Fruit fly (Drosophila melanogaster): ENCODE results near the gene dbe.

Gene dbe

dm6 chr2L:867899-868605 is 1.6 kb downstream of the dbe start, which contains the start of gene aru:
Gene aru (minus strand): TSS chr2L:868354.
- peak; percentile 62; the same call in 1 of the 3 replicates for TF ChIP-seq CG6163 (GFP tag; IDR thresholded peaks at IDR 0.05)
- TF ChIP-seq CG6808 (GFP tag; optimal IDR thresholded peaks at IDR 0.05) = no peak
- no peak for TF ChIP-seq fd59A (GFP tag; optimal IDR thresholded peaks at IDR 0.05)
- TF ChIP-seq CG8632 (GFP tag; optimal IDR thresholded peaks at IDR 0.05) = peak; percentile 3
- TF ChIP-seq Eip93F (GFP tag; optimal IDR thresholded peaks at IDR 0.05) = no peak
- no peak for TF ChIP-seq CG31627 (GFP tag; optimal IDR thresholded peaks at IDR 0.05)
- no peak for TF ChIP-seq Hr39 (GFP tag; optimal IDR thresholded peaks at IDR 0.05)
- TF ChIP-seq salr (GFP tag; optimal IDR thresholded peaks at IDR 0.05) = peak in 1 of 2 experiments; percentile 9
- TF ChIP-seq CG6792 (GFP tag; optimal IDR thresholded peaks at IDR 0.05) = peak; percentile 1
- no peak for TF ChIP-seq Sox14 (GFP tag; optimal IDR thresholded peaks at IDR 0.05)
- no peak for TF ChIP-seq CG1621 (tag; optimal IDR thresholded peaks at IDR 0.05)
- TF ChIP-seq acj6 (GFP tag; optimal IDR thresholded peaks at IDR 0.05) = peak; percentile 33
- no peak for TF ChIP-seq Hr38 (GFP tag; optimal IDR thresholded peaks at IDR 0.05)
- TF ChIP-seq Ets96B (tag; optimal IDR thresholded peaks at IDR 0.05) = peak; percentile 22
- no peak for TF ChIP-seq CG34406 (GFP tag; optimal IDR thresholded peaks at IDR 0.05)
- TF ChIP-seq Met (GFP tag; optimal IDR thresholded peaks at IDR 0.05) = peak; percentile 41
- TF ChIP-seq CG11902 (GFP tag; optimal IDR thresholded peaks at IDR 0.05) = no peak
- TF ChIP-seq CG8319 (GFP tag; optimal IDR thresholded peaks at IDR 0.05) = no peak
- peak; percentile 23 for TF ChIP-seq topi (GFP tag; optimal IDR thresholded peaks at IDR 0.05)
- peak; percentile 10 for TF ChIP-seq net (GFP tag; optimal IDR thresholded peaks at IDR 0.05)
- TF ChIP-seq dac (GFP tag; optimal IDR thresholded peaks at IDR 0.05) = no peak
- peak; percentile 29 for TF ChIP-seq CG10669 (GFP tag; optimal IDR thresholded peaks at IDR 0.05)
- peak; percentile 37 for TF ChIP-seq Hr4 (GFP tag; optimal IDR thresholded peaks at IDR 0.05)
- peak; percentile 34 to 65 for TF ChIP-seq ss (GFP tag; optimal IDR thresholded peaks at IDR 0.05)
- TF ChIP-seq CG7368 (GFP tag; optimal IDR thresholded peaks at IDR 0.05) = peak; percentile 12
- TF ChIP-seq vri (GFP tag; optimal IDR thresholded peaks at IDR 0.05) = peak; percentile 28
- TF ChIP-seq CG11294 (GFP tag; IDR thresholded peaks at IDR 0.05) = no peak
- peak; percentile 82 for TF ChIP-seq Eip78C (GFP tag)
- no peak for TF ChIP-seq CG10631 (GFP tag; optimal IDR thresholded peaks at IDR 0.05)
- peak; percentile 21 for TF ChIP-seq Smox (GFP tag; optimal IDR thresholded peaks at IDR 0.05)
- TF ChIP-seq OdsH (GFP tag; optimal IDR thresholded peaks at IDR 0.05) = peak; percentile 16
- no peak for TF ChIP-seq CG4318 (GFP tag; optimal IDR thresholded peaks at IDR 0.05)
- peak; percentile 25 for TF ChIP-seq fd85E (GFP tag; optimal IDR thresholded peaks at IDR 0.05)
- peak; percentile 40 for TF ChIP-seq esn (GFP tag; optimal IDR thresholded peaks at IDR 0.05)
- no peak for TF ChIP-seq Gug (GFP tag; IDR thresholded peaks at IDR 0.05)
- TF ChIP-seq CG6276 (GFP tag; optimal IDR thresholded peaks at IDR 0.05) = peak; percentile 21
- TF ChIP-seq pdm3 (GFP tag; optimal IDR thresholded peaks at IDR 0.05) = peak; percentile 24
- TF ChIP-seq CG15336 (GFP tag; IDR thresholded peaks at IDR 0.05) = peak; percentile 62; the same call in 1 of the 2 replicates
- TF ChIP-seq dsx (GFP tag; optimal IDR thresholded peaks at IDR 0.05; ENCODE audit: poor library complexity, severe bottlenecking) = no peak
- TF ChIP-seq cyc (GFP tag; optimal IDR thresholded peaks at IDR 0.05) = no peak
- peak; percentile 37 for TF ChIP-seq CG32006 (GFP tag; optimal IDR thresholded peaks at IDR 0.05)
- TF ChIP-seq CG3032 (tag; optimal IDR thresholded peaks at IDR 0.05) = peak; percentile 22
- no peak for TF ChIP-seq Ets21C (GFP tag; optimal IDR thresholded peaks at IDR 0.05)
- no peak for TF ChIP-seq spab (GFP tag; optimal IDR thresholded peaks at IDR 0.05)
- peak; percentile 54 for TF ChIP-seq svp (GFP tag)
- peak; percentile 57 for TF ChIP-seq fkh (GFP tag; optimal IDR thresholded peaks at IDR 0.05)
- TF ChIP-seq CG6854 (GFP tag; optimal IDR thresholded peaks at IDR 0.05) = no peak
- TF ChIP-seq Lpt (GFP tag; optimal IDR thresholded peaks at IDR 0.05) = peak; percentile 25
- TF ChIP-seq Sox102F (GFP tag; optimal IDR thresholded peaks at IDR 0.05) = peak; percentile 53
- TF ChIP-seq CG8119 (GFP tag; IDR thresholded peaks at IDR 0.05) = peak; percentile 66; the same call in 2 of the 3 replicates
- no peak for TF ChIP-seq Blimp-1 (GFP tag; optimal IDR thresholded peaks at IDR 0.05)
